Comparison of ENCODE assay signal across 3 fruit fly cellular contexts in the genomic region with DNA sequence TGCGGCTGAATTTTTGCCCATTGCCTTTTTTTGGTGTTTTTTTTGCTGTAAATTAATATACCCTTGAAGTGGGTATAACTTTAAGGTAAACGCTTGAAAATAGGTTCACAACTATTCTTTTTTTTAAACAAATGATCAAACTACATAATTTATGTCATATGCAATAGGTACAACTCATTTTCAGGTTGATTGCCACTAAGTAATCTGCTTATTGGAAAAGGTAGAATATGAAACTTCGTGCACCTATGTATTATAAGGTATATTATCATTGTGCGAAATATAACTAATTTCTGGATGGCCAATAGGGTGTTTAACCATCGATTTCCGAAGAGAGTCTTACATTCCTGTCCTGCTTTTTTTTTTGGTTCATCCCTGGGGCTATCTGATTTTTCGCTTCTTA.
TF ChIP-seq lines count a peak whose summit lies in the region.

No protein-coding gene starts in this region.

- no peak for TF ChIP-seq CTCF in whole organism, embryonic (GFP tag; optimal IDR thresholded peaks at IDR 0.05; lab: Kevin White, UChicago)

TF ChIP-seq in whole organism, embryonic, 481 proteins besides CTCF, POLR2A, EP300 and RAD21:
- TF ChIP-seq sens (GFP tag; lab: Kevin White, UChicago) (peak; percentile 60), CG31224 (GFP tag; IDR thresholded peaks at IDR 0.05; lab: Robert Waterston, UW) (no peak)

TF ChIP-seq in whole organism, prepupa, 60 proteins besides CTCF, POLR2A, EP300 and RAD21:
- TF ChIP-seq CG6163 (GFP tag; IDR thresholded peaks at IDR 0.05; lab: Robert Waterston, UW) (no peak), CG8119 (GFP tag; IDR thresholded peaks at IDR 0.05; lab: Robert Waterston, UW) (no peak), fd85E (GFP tag; optimal IDR thresholded peaks at IDR 0.05; lab: Kevin White, UChicago) (no peak), CG8319 (GFP tag; optimal IDR thresholded peaks at IDR 0.05; lab: Kevin White, UChicago) (no peak), esn (GFP tag; optimal IDR thresholded peaks at IDR 0.05; lab: Kevin White, UChicago) (peak; percentile 20), CG31627 (GFP tag; optimal IDR thresholded peaks at IDR 0.05; lab: Kevin White, UChicago) (no peak), Eip75B (GFP tag; optimal IDR thresholded peaks at IDR 0.05; lab: Kevin White, UChicago) (no peak), Lpt (GFP tag; optimal IDR thresholded peaks at IDR 0.05; lab: Kevin White, UChicago) (no peak), CG15336 (GFP tag; IDR thresholded peaks at IDR 0.05; lab: Robert Waterston, UW) (no peak), CG11294 (GFP tag; IDR thresholded peaks at IDR 0.05; lab: Robert Waterston, UW) (no peak), topi (GFP tag; optimal IDR thresholded peaks at IDR 0.05; lab: Kevin White, UChicago) (peak; percentile 18), svp (GFP tag; lab: Kevin White, UChicago) (peak; percentile 35), CG10669 (GFP tag; optimal IDR thresholded peaks at IDR 0.05; lab: Kevin White, UChicago) (no peak), Eip93F (GFP tag; optimal IDR thresholded peaks at IDR 0.05; lab: Kevin White, UChicago) (no peak), CG4318 (GFP tag; optimal IDR thresholded peaks at IDR 0.05; lab: Kevin White, UChicago) (no peak), Sox14 (GFP tag; optimal IDR thresholded peaks at IDR 0.05; lab: Kevin White, UChicago) (no peak), CG8632 (GFP tag; optimal IDR thresholded peaks at IDR 0.05; lab: Kevin White, UChicago) (no peak), fd59A (GFP tag; optimal IDR thresholded peaks at IDR 0.05; lab: Kevin White, UChicago) (no peak), Met (GFP tag; optimal IDR thresholded peaks at IDR 0.05; lab: Kevin White, UChicago) (peak; percentile 24), eg (GFP tag; IDR thresholded peaks at IDR 0.05; lab: Robert Waterston, UW) (no peak), vri (GFP tag; optimal IDR thresholded peaks at IDR 0.05; lab: Kevin White, UChicago) (no peak), cyc (GFP tag; optimal IDR thresholded peaks at IDR 0.05; lab: Kevin White, UChicago) (no peak), Smox (GFP tag; optimal IDR thresholded peaks at IDR 0.05; lab: Kevin White, UChicago) (no peak), Eip78C (GFP tag; lab: Kevin White, UChicago) (peak; percentile 60), CG6854 (GFP tag; optimal IDR thresholded peaks at IDR 0.05; lab: Kevin White, UChicago) (no peak), net (GFP tag; optimal IDR thresholded peaks at IDR 0.05; lab: Kevin White, UChicago) (no peak), CG7368 (GFP tag; optimal IDR thresholded peaks at IDR 0.05; lab: Kevin White, UChicago) (no peak)

TF ChIP-seq in whole organism, wandering third instar larva, 38 proteins besides CTCF, POLR2A, EP300 and RAD21:
- TF ChIP-seq CG9705 (GFP tag; optimal IDR thresholded peaks at IDR 0.05; lab: Kevin White, UChicago) (no peak), woc (GFP tag; optimal IDR thresholded peaks at IDR 0.05; lab: Kevin White, UChicago) (peak; percentile 15), dmrt93B (GFP tag; optimal IDR thresholded peaks at IDR 0.05; lab: Kevin White, UChicago) (no peak), Dif (GFP tag; optimal IDR thresholded peaks at IDR 0.05; lab: Kevin White, UChicago; ENCODE audit: partially characterized antibody) (no peak), CrebA (GFP tag; optimal IDR thresholded peaks at IDR 0.05; lab: Kevin White, UChicago; ENCODE audit: borderline replicate concordance) (no peak)
